Fruit fly (Drosophila melanogaster) whole organism, embryonic: ENCODE results near the gene PhKgamma.
A peak's percentile ranks its signal among the peaks of the same experiment; 100 is the strongest.

ENCODE experiments used
- Abd-B ChIP-seq: fragments of 200-800 bp; sonication (Bioruptor generic); optimal IDR thresholded peaks from 2 replicates; lab custom pipeline; 2018; ENCODE audit warnings: missing biosample characterization, mild to moderate bottlenecking, missing genetic modification characterization, moderate library complexity
- Adf1 ChIP-seq: fragments of 200-800 bp; sonication (Bioruptor generic); IDR thresholded peaks from 2 replicates; pipeline ENCODE4 v1.3.6; 2022; ENCODE audit warnings: missing biosample characterization, missing genetic modification characterization
- Atf3 ChIP-seq: fragments of 200-800 bp; sonication (Bioruptor generic); optimal IDR thresholded peaks from 3 replicates; lab custom pipeline; 2016; ENCODE audit warnings: missing biosample characterization, missing genetic modification characterization
- B-H2 ChIP-seq: fragments of 200-800 bp; sonication (Bioruptor generic); optimal IDR thresholded peaks from 2 replicates; lab custom pipeline; 2018; ENCODE audit warnings: missing biosample characterization, mild to moderate bottlenecking, missing genetic modification characterization
- Bteb2 ChIP-seq: fragments of 200-800 bp; sonication (Bioruptor generic); optimal IDR thresholded peaks from 2 replicates; lab custom pipeline; 2016; ENCODE audit warnings: missing biosample characterization, missing genetic modification characterization
- CG14860 ChIP-seq: fragments of 200-800 bp; sonication (Bioruptor generic); IDR thresholded peaks from 3 replicates; pipeline ENCODE4 v1.3.6; 2022; ENCODE audit warnings: missing biosample characterization, missing genetic modification characterization; ENCODE audit not compliant: partially characterized antibody
- CG15696 ChIP-seq: fragments of 200-800 bp; sonication (Bioruptor generic); optimal IDR thresholded peaks from 2 replicates; lab custom pipeline; 2019; ENCODE audit warnings: missing biosample characterization, mild to moderate bottlenecking, missing genetic modification characterization, moderate library complexity
- CG16813 ChIP-seq: fragments of 200-800 bp; sonication (Bioruptor generic); IDR thresholded peaks from 3 replicates; pipeline ENCODE4 v1.3.6; 2022; ENCODE audit warnings: missing biosample characterization, missing genetic modification characterization; ENCODE audit not compliant: partially characterized antibody
- CG17802 ChIP-seq: fragments of 200-800 bp; sonication (Bioruptor generic); optimal IDR thresholded peaks from 2 replicates; lab custom pipeline; 2018; ENCODE audit warnings: missing biosample characterization, mild to moderate bottlenecking, missing genetic modification characterization, moderate library complexity
- CG1792 ChIP-seq: fragments of 200-800 bp; sonication (Bioruptor generic); optimal IDR thresholded peaks from 2 replicates; lab custom pipeline; 2016; ENCODE audit warnings: missing biosample characterization, missing genetic modification characterization
- CG1832 ChIP-seq: fragments of 200-800 bp; sonication (Bioruptor generic); optimal IDR thresholded peaks from 2 replicates; lab custom pipeline; 2017; ENCODE audit warnings: missing biosample characterization, mild to moderate bottlenecking, missing genetic modification characterization, inconsistent platforms
- CG2120 ChIP-seq: fragments of 200-800 bp; sonication (Bioruptor generic); optimal IDR thresholded peaks from 3 replicates; lab custom pipeline; 2016; ENCODE audit warnings: missing biosample characterization, missing genetic modification characterization
- CG31224 ChIP-seq: fragments of 200-800 bp; sonication (Bioruptor generic); IDR thresholded peaks from 2 replicates; pipeline ENCODE4 v1.3.6; 2022; ENCODE audit warnings: missing biosample characterization, missing genetic modification characterization
- CG3838 ChIP-seq: fragments of 200-800 bp; sonication (Bioruptor generic); optimal IDR thresholded peaks from 3 replicates; lab custom pipeline; 2016; ENCODE audit warnings: missing biosample characterization, missing genetic modification characterization
- CG4617 ChIP-seq: fragments of 200-800 bp; sonication (Bioruptor generic); optimal IDR thresholded peaks from 3 replicates; lab custom pipeline; 2016; ENCODE audit warnings: missing biosample characterization, missing genetic modification characterization, borderline replicate concordance
- CG4854 ChIP-seq: fragments of 200-800 bp; sonication (Bioruptor generic); optimal IDR thresholded peaks from 2 replicates; lab custom pipeline; 2016; ENCODE audit warnings: missing biosample characterization, missing genetic modification characterization, inconsistent platforms
- CG8944 ChIP-seq: fragments of 200-800 bp; sonication (Bioruptor generic); optimal IDR thresholded peaks from 3 replicates; lab custom pipeline; 2016; ENCODE audit warnings: missing biosample characterization, missing genetic modification characterization
- CoRest ChIP-seq: fragments of 200-800 bp; sonication (Bioruptor generic); optimal IDR thresholded peaks from 3 replicates; lab custom pipeline; 2018; ENCODE audit warnings: missing biosample characterization, mild to moderate bottlenecking, missing genetic modification characterization, moderate library complexity
- Dek ChIP-seq: fragments of 200-800 bp; sonication (Bioruptor generic); optimal IDR thresholded peaks from 3 replicates; lab custom pipeline; 2019; ENCODE audit warnings: missing biosample characterization, mild to moderate bottlenecking, missing genetic modification characterization, moderate library complexity
- Drgx ChIP-seq: fragments of 200-800 bp; sonication (Bioruptor generic); IDR thresholded peaks from 2 replicates; pipeline ENCODE4 v1.3.6; 2022; ENCODE audit warnings: missing biosample characterization, missing genetic modification characterization
- Fer1 ChIP-seq: fragments of 200-800 bp; sonication (Bioruptor generic); optimal IDR thresholded peaks from 2 replicates; lab custom pipeline; 2017; ENCODE audit warnings: missing biosample characterization, mild to moderate bottlenecking, missing genetic modification characterization
- Fer2 ChIP-seq: fragments of 200-800 bp; sonication (Bioruptor generic); optimal IDR thresholded peaks from 2 replicates; lab custom pipeline; 2018; ENCODE audit warnings: missing biosample characterization, mild to moderate bottlenecking, missing genetic modification characterization, moderate library complexity
- Fer3 ChIP-seq: fragments of 200-800 bp; sonication (Bioruptor generic); optimal IDR thresholded peaks from 2 replicates; lab custom pipeline; 2018; ENCODE audit warnings: missing biosample characterization, mild to moderate bottlenecking, missing genetic modification characterization, moderate library complexity
- HLH3B ChIP-seq: fragments of 200-800 bp; sonication (Bioruptor generic); IDR thresholded peaks from 2 replicates; pipeline ENCODE4 v1.3.6; 2022; ENCODE audit warnings: missing biosample characterization, missing genetic modification characterization
- MESR4 ChIP-seq: fragments of 200-800 bp; sonication (Bioruptor generic); optimal IDR thresholded peaks from 2 replicates; lab custom pipeline; 2018; ENCODE audit warnings: missing biosample characterization, mild to moderate bottlenecking, missing genetic modification characterization, moderate library complexity
- Nf-YB ChIP-seq: fragments of 200-800 bp; sonication (Bioruptor generic); optimal IDR thresholded peaks from 3 replicates; lab custom pipeline; 2019; ENCODE audit warnings: missing biosample characterization, mild to moderate bottlenecking, missing genetic modification characterization, moderate library complexity
- Stat92E ChIP-seq, 3 experiments: fragments of >200 bp in 2 of 3; fragments of 200-800 bp in 1 of 3; sonication (Bioruptor generic) in 1 of 3; optimal IDR thresholded peaks; 2 replicates each; lab custom pipeline; 2017 to 2019; ENCODE audit warnings: missing biosample characterization in 3 of 3, missing genetic modification characterization in 3 of 3, mild to moderate bottlenecking in 1 of 3, moderate library complexity in 1 of 3
- chif ChIP-seq, 2 experiments: fragments of 200-800 bp; sonication (Bioruptor generic); optimal IDR thresholded peaks; 3 replicates each; lab custom pipeline; 2016; ENCODE audit warnings: missing biosample characterization in 2 of 2, missing genetic modification characterization in 2 of 2
- cwo ChIP-seq: fragments of 200-800 bp; sonication (Bioruptor generic); optimal IDR thresholded peaks from 3 replicates; lab custom pipeline; 2017; ENCODE audit warnings: missing biosample characterization, missing genetic modification characterization, mild to moderate bottlenecking, moderate library complexity, missing genetic modification reagents
- da ChIP-seq: fragments of 200-800 bp; sonication (Bioruptor generic); optimal IDR thresholded peaks from 2 replicates; lab custom pipeline; 2016; ENCODE audit warnings: missing biosample characterization, missing genetic modification characterization
- dan ChIP-seq: fragments of 200-800 bp; sonication (Bioruptor generic); IDR thresholded peaks from 2 replicates; pipeline ENCODE4 v1.3.6; 2022; ENCODE audit warnings: missing biosample characterization, missing genetic modification characterization
- esg ChIP-seq: fragments of 200-800 bp; sonication (Bioruptor generic); conservative IDR thresholded peaks from 2 replicates; pipeline ENCODE4 v1.3.6; 2022; ENCODE audit warnings: missing biosample characterization, missing genetic modification characterization
- fd96Cb ChIP-seq: fragments of 200-800 bp; sonication (Bioruptor generic); optimal IDR thresholded peaks from 2 replicates; lab custom pipeline; 2018; ENCODE audit warnings: missing biosample characterization, mild to moderate bottlenecking, missing genetic modification characterization, moderate library complexity
- gcm ChIP-seq: fragments of 200-800 bp; sonication (Bioruptor generic); optimal IDR thresholded peaks from 2 replicates; lab custom pipeline; 2019; ENCODE audit warnings: missing biosample characterization, mild to moderate bottlenecking, missing genetic modification characterization, moderate library complexity
- grn ChIP-seq: fragments of 200-800 bp; sonication (Bioruptor generic); optimal IDR thresholded peaks from 3 replicates; lab custom pipeline; 2017; ENCODE audit warnings: missing biosample characterization, missing genetic modification characterization
- h ChIP-seq: fragments of >200 bp; optimal IDR thresholded peaks from 2 replicates; lab custom pipeline; 2017
- kay ChIP-seq: fragments of 200-800 bp; sonication (Bioruptor generic); optimal IDR thresholded peaks from 2 replicates; lab custom pipeline; 2016; ENCODE audit warnings: missing biosample characterization, missing genetic modification characterization
- lmd ChIP-seq: fragments of 200-800 bp; sonication (Bioruptor generic); IDR thresholded peaks from 2 replicates; pipeline ENCODE4 v1.3.6; 2022; ENCODE audit warnings: missing biosample characterization, missing genetic modification characterization
- mam ChIP-seq: fragments of 200-800 bp; sonication (Bioruptor generic); optimal IDR thresholded peaks from 3 replicates; lab custom pipeline; 2016; ENCODE audit warnings: missing biosample characterization, missing genetic modification characterization
- nerfin-2 ChIP-seq: fragments of 200-800 bp; sonication (Bioruptor generic); IDR thresholded peaks from 2 replicates; pipeline ENCODE4 v1.3.6; 2022; ENCODE audit warnings: missing biosample characterization, missing genetic modification characterization; ENCODE audit not compliant: partially characterized antibody
- nom ChIP-seq: fragments of 200-800 bp; sonication (Bioruptor generic); optimal IDR thresholded peaks from 2 replicates; lab custom pipeline; 2017; ENCODE audit warnings: missing biosample characterization, missing genetic modification characterization, mild to moderate bottlenecking, moderate library complexity, missing genetic modification reagents
- pita ChIP-seq: fragments of 200-800 bp; sonication (Bioruptor generic); optimal IDR thresholded peaks from 2 replicates; lab custom pipeline; 2017; ENCODE audit warnings: missing biosample characterization, mild to moderate bottlenecking, missing genetic modification characterization
- pzg ChIP-seq: fragments of 200-800 bp; sonication (Bioruptor generic); optimal IDR thresholded peaks from 3 replicates; lab custom pipeline; 2018; ENCODE audit warnings: missing biosample characterization, mild to moderate bottlenecking, missing genetic modification characterization, moderate library complexity
- tio ChIP-seq: fragments of 200-800 bp; sonication (Bioruptor generic); optimal IDR thresholded peaks from 2 replicates; lab custom pipeline; 2017; ENCODE audit warnings: missing biosample characterization, missing genetic modification characterization, inconsistent platforms
- tna ChIP-seq: fragments of 200-800 bp; sonication (Bioruptor generic); IDR thresholded peaks from 2 replicates; pipeline ENCODE4 v1.3.6; 2022; ENCODE audit warnings: missing biosample characterization, missing genetic modification characterization; ENCODE audit not compliant: partially characterized antibody
- trem ChIP-seq: fragments of 200-800 bp; optimal IDR thresholded peaks from 3 replicates; lab custom pipeline; 2019; ENCODE audit warnings: missing biosample characterization, mild to moderate bottlenecking, missing genetic modification characterization, moderate library complexity
- twi ChIP-seq: fragments of 200-800 bp; optimal IDR thresholded peaks from 2 replicates; lab custom pipeline; 2019; ENCODE audit warnings: missing biosample characterization, mild to moderate bottlenecking, missing genetic modification characterization, moderate library complexity
- unpg ChIP-seq: fragments of 200-800 bp; sonication (Bioruptor generic); optimal IDR thresholded peaks from 3 replicates; lab custom pipeline; 2018; ENCODE audit warnings: missing biosample characterization, mild to moderate bottlenecking, missing genetic modification characterization, moderate library complexity
- usp ChIP-seq: fragments of >200 bp; optimal IDR thresholded peaks from 2 replicates; lab custom pipeline; 2017; ENCODE audit warnings: missing biosample characterization, missing genetic modification characterization
- zf30C ChIP-seq: fragments of 200-800 bp; sonication (Bioruptor generic); optimal IDR thresholded peaks from 3 replicates; lab custom pipeline; 2018; ENCODE audit warnings: missing biosample characterization, mild to moderate bottlenecking, missing genetic modification characterization

The PhKgamma gene

DNA sequence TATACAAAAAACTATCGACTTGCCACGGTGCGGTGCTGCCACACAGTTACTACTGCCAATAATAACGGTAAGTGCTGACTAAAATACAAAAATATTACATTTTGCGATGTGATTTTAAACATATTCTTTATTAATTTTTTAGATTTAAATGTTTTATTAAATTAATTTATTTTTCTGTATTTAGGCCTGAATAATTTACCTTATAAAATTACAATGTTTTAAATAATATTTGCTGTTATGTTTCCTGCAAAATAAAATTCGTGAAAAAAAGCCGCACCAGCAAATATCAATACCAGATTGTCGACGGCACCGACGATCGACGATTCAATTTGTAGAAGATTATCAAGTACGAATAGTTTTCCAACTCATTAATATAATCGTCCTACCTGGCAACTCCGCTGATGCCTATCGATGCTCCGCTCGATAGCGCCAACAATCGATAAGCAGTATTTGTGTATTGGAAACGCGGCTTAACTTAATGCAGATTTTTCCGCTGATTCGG is 16.3 kb upstream of the PhKgamma start, which contains the start of the genes Vlet and bif (continued):
- TF ChIP-seq twi (peak; percentile 44), pzg (peak; percentile 44), CG14860 (GFP tag; lab: Robert Waterston, UW) (peak; percentile 52; the same call in 1 of the 3 replicates), CG1832 (GFP tag; lab: Kevin White, UChicago) (no peak), Atf3 (no peak), h (no peak), HLH3B (GFP tag; lab: Robert Waterston, UW) (peak; percentile 41; the same call in 1 of the 2 replicates), CG4854 (GFP tag; lab: Kevin White, UChicago) (no peak), CG3838 (no peak), mam (peak; percentile 46), zf30C (GFP tag; lab: Kevin White, UChicago) (no peak), tio (peak; percentile 76), MESR4 (GFP tag; lab: Kevin White, UChicago) (no peak), esg (GFP tag; lab: Robert Waterston, UW) (peak; percentile 60), unpg (GFP tag; lab: Kevin White, UChicago) (peak; percentile 56), nerfin-2 (GFP tag; lab: Robert Waterston, UW) (no peak), CG8944 (GFP tag; lab: Kevin White, UChicago) (peak; percentile 52), Bteb2 (GFP tag; lab: Kevin White, UChicago) (peak; percentile 17), CG17802 (peak; percentile 44), nom (GFP tag; lab: Kevin White, UChicago) (no peak), Abd-B (GFP tag; lab: Kevin White, UChicago) (peak; percentile 69), cwo (peak; percentile 44), fd96Cb (tag; lab: Kevin White, UChicago) (peak; percentile 52), Drgx (GFP tag; lab: Robert Waterston, UW) (no peak), dan (no peak), chif (GFP tag; optimal IDR thresholded peaks at IDR 0.05; lab: Kevin White, UChicago) (peak in 1 of 2 experiments; percentile 46), Adf1 (GFP tag; lab: Robert Waterston, UW) (no peak), kay (GFP tag; lab: Kevin White, UChicago) (peak; percentile 33), Stat92E (GFP tag; optimal IDR thresholded peaks at IDR 0.05; lab: Kevin White, UChicago) (no peak), Dek (tag; lab: Kevin White, UChicago) (peak; percentile 40), da (no peak), gcm (GFP tag; lab: Kevin White, UChicago) (peak; percentile 18), CG16813 (peak; percentile 68), pita (no peak), Nf-YB (GFP tag; lab: Kevin White, UChicago) (peak; percentile 20), CoRest (tag; lab: Kevin White, UChicago) (peak; percentile 85), Fer3 (tag; lab: Kevin White, UChicago) (peak; percentile 69), CG2120 (peak; percentile 67), CG4617 (GFP tag; lab: Kevin White, UChicago) (peak; percentile 23), CG31224 (GFP tag; lab: Robert Waterston, UW) (no peak), CG1792 (GFP tag; lab: Kevin White, UChicago) (peak; percentile 7), lmd (peak; percentile 60), Fer1 (GFP tag; lab: Kevin White, UChicago) (peak; percentile 55), grn (GFP tag; lab: Kevin White, UChicago) (no peak), CG15696 (tag; lab: Kevin White, UChicago) (peak; percentile 56), B-H2 (GFP tag; lab: Kevin White, UChicago) (peak; percentile 57), usp (GFP tag; lab: Kevin White, UChicago) (no peak), Fer2 (tag; lab: Kevin White, UChicago) (peak; percentile 25), trem (tag; lab: Kevin White, UChicago) (peak; percentile 65), tna (GFP tag; lab: Robert Waterston, UW) (no peak)
